Worm (Caenorhabditis elegans) whole organism, mixed stage, embryonic: ENCODE results near the gene klp-3.

Source experiments
- ces-1 ChIP-seq: fragments of 150-350 bp; optimal IDR thresholded peaks from 2 replicates; lab custom pipeline; 2014; ENCODE audit warnings: missing biosample characterization, missing genetic modification reagents, missing genetic modification characterization
- nhr-76 ChIP-seq: sonication (generic microtip); optimal IDR thresholded peaks from 2 replicates; lab custom pipeline; 2017; ENCODE audit warnings: missing biosample characterization, missing genetic modification characterization

DNA sequence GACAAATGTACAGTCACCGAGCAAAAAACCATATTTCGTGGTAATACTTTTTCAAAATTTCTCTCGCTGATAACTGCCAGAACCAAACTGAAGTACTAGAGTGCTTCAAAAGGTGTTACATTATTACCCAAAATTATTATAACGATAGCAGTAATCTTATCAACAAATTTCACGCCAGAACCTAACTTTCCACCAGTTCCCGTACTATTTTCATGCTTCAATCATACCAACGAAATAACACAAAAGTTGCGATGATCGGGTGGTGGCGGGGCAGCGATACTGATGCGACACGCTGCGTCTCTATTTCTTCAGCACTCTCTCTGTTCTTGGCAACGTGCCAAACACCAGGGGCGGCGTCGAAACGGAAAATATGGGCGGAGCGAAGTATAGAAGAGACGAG lies 33.2 kb upstream of the klp-3 start:
- TF ChIP-seq nhr-76 (tag; lab: Kevin White, UChicago) (no peak), ces-1 (GFP tag; lab: Kevin White, UChicago) (no peak)
